Worm (Caenorhabditis elegans) whole organism, L1 larva: ENCODE measurements around the gene srsx-34.

Source experiments
- C04F5.9 ChIP-seq: sonication (generic microtip); optimal IDR thresholded peaks from 2 replicates; lab custom pipeline; 2016; ENCODE audit warnings: missing genetic modification characterization, missing compliant biosample characterization
- C34B4.2 ChIP-seq: sonication (generic microtip); optimal IDR thresholded peaks from 2 replicates; lab custom pipeline; 2017; ENCODE audit warnings: mild to moderate bottlenecking, missing genetic modification characterization, missing compliant biosample characterization
- F16B12.6 ChIP-seq: fragments of 150-350 bp; optimal IDR thresholded peaks from 2 replicates; lab custom pipeline; 2014; ENCODE audit warnings: missing biosample characterization, missing genetic modification characterization
- aly-2 ChIP-seq: fragments of 150-350 bp; optimal IDR thresholded peaks from 2 replicates; lab custom pipeline; 2014; ENCODE audit warnings: missing biosample characterization, missing genetic modification characterization
- ama-1 ChIP-seq: fragments of 150-350 bp; optimal IDR thresholded peaks from 2 replicates; lab custom pipeline; 2014
- blmp-1 ChIP-seq: fragments of 150-350 bp; optimal IDR thresholded peaks from 2 replicates; lab custom pipeline; 2014; ENCODE audit warnings: missing biosample characterization, missing genetic modification characterization
- ceh-8 ChIP-seq: fragments of 200-800 bp; sonication (Bioruptor generic); optimal IDR thresholded peaks from 2 replicates; lab custom pipeline; 2018; ENCODE audit warnings: mild to moderate bottlenecking, missing genetic modification characterization, moderate library complexity, missing compliant biosample characterization
- efl-1 ChIP-seq, 4 experiments: fragments of 150-350 bp; optimal IDR thresholded peaks in 3 of 4; peaks in 1 of 4; 1 replicate in 1 of 4; 2 replicates in 3 of 4; lab custom pipeline; 2014; ENCODE audit warnings: missing biosample characterization in 2 of 4, missing genetic modification characterization in 2 of 4, missing genetic modification reagents in 2 of 4
- egl-13 ChIP-seq: sonication (generic microtip); optimal IDR thresholded peaks from 2 replicates; lab custom pipeline; 2016; ENCODE audit warnings: missing genotype, missing genetic modification reagents, missing genetic modification characterization, missing compliant biosample characterization
- egl-27 ChIP-seq, 2 experiments: fragments of 150-350 bp in 1 of 2; sonication (generic microtip); optimal IDR thresholded peaks; 3 replicates each; lab custom pipeline; 2017 to 2018; ENCODE audit warnings: missing biosample characterization in 2 of 2, missing genetic modification characterization in 2 of 2, missing genetic modification reagents in 2 of 2
- elt-2 ChIP-seq: sonication (generic microtip); optimal IDR thresholded peaks from 2 replicates; lab custom pipeline; 2016; ENCODE audit warnings: missing genetic modification characterization, mild to moderate bottlenecking, inconsistent platforms, missing compliant biosample characterization, missing genetic modification reagents
- elt-3 ChIP-seq, 6 experiments: fragments of 150-350 bp in 1 of 6; sonication (generic microtip); optimal IDR thresholded peaks; 2 replicates each; lab custom pipeline; 2017 to 2018; ENCODE audit warnings: missing biosample characterization in 6 of 6, missing genetic modification characterization in 6 of 6, inconsistent platforms in 1 of 6
- ets-5 ChIP-seq: fragments of 200-800 bp; sonication (Bioruptor generic); IDR thresholded peaks from 2 replicates; pipeline ENCODE4 v1.3.6; 2022; ENCODE audit warnings: missing genetic modification characterization, missing compliant biosample characterization
- hlh-17 ChIP-seq: fragments of 200-800 bp; sonication (Bioruptor generic); optimal IDR thresholded peaks from 2 replicates; lab custom pipeline; 2018; ENCODE audit warnings: missing genetic modification characterization, mild to moderate bottlenecking, missing compliant biosample characterization, moderate library complexity, borderline replicate concordance
- hlh-4 ChIP-seq: sonication (generic microtip); optimal IDR thresholded peaks from 2 replicates; lab custom pipeline; 2016; ENCODE audit warnings: mild to moderate bottlenecking, missing genetic modification characterization, missing compliant biosample characterization
- irx-1 ChIP-seq: sonication (generic microtip); optimal IDR thresholded peaks from 2 replicates; lab custom pipeline; 2016; ENCODE audit warnings: missing genetic modification characterization, missing compliant biosample characterization
- isw-1 ChIP-seq: fragments of 200-800 bp; sonication (Bioruptor generic); IDR thresholded peaks from 2 replicates; pipeline ENCODE4 v1.3.6; 2022; ENCODE audit warnings: missing genetic modification characterization, missing compliant biosample characterization
- jun-1 ChIP-seq: fragments of 150-350 bp; optimal IDR thresholded peaks from 2 replicates; lab custom pipeline; 2014; ENCODE audit warnings: missing biosample characterization, missing genetic modification reagents, missing genetic modification characterization
- lin-13 ChIP-seq: fragments of 150-350 bp; optimal IDR thresholded peaks from 2 replicates; lab custom pipeline; 2014; ENCODE audit warnings: missing biosample characterization, missing genetic modification reagents, missing genetic modification characterization
- lin-14 ChIP-seq: fragments of 200-800 bp; sonication (Bioruptor generic); optimal IDR thresholded peaks from 2 replicates; lab custom pipeline; 2018; ENCODE audit warnings: mild to moderate bottlenecking, missing genetic modification characterization, moderate library complexity, missing compliant biosample characterization
- lin-39 ChIP-seq: fragments of 150-350 bp; optimal IDR thresholded peaks from 2 replicates; lab custom pipeline; 2014; ENCODE audit warnings: missing biosample characterization, missing genetic modification reagents, missing genetic modification characterization
- lir-3 ChIP-seq: sonication (generic microtip); optimal IDR thresholded peaks from 2 replicates; lab custom pipeline; 2016; ENCODE audit warnings: mild to moderate bottlenecking, missing genetic modification characterization, moderate library complexity, missing compliant biosample characterization; ENCODE audit not compliant: poor library complexity
- lsy-2 ChIP-seq, 2 experiments: fragments of 150-350 bp; optimal IDR thresholded peaks; 2 replicates each; lab custom pipeline; 2014; ENCODE audit warnings: missing biosample characterization in 2 of 2, missing genetic modification characterization in 2 of 2
- mab-9 ChIP-seq: fragments of 200-800 bp; sonication (Bioruptor generic); IDR thresholded peaks from 2 replicates; pipeline ENCODE4 v1.3.6; 2022; ENCODE audit warnings: missing genetic modification reagents, missing genetic modification characterization, missing compliant biosample characterization
- mep-1 ChIP-seq: fragments of 150-350 bp; optimal IDR thresholded peaks from 2 replicates; lab custom pipeline; 2014; ENCODE audit warnings: missing biosample characterization, missing genetic modification characterization
- nhr-20 ChIP-seq: sonication (generic microtip); optimal IDR thresholded peaks from 2 replicates; lab custom pipeline; 2016; ENCODE audit warnings: mild to moderate bottlenecking, missing genetic modification characterization, missing compliant biosample characterization
- nhr-237 ChIP-seq: fragments of 150-350 bp; optimal IDR thresholded peaks from 2 replicates; lab custom pipeline; 2014; ENCODE audit warnings: missing biosample characterization, missing genetic modification characterization
- nhr-28 ChIP-seq: fragments of 150-350 bp; optimal IDR thresholded peaks from 2 replicates; lab custom pipeline; 2014; ENCODE audit warnings: missing biosample characterization, missing genetic modification characterization
- nhr-47 ChIP-seq: sonication (generic microtip); optimal IDR thresholded peaks from 2 replicates; lab custom pipeline; 2016; ENCODE audit warnings: mild to moderate bottlenecking, missing genetic modification characterization, moderate library complexity, missing compliant biosample characterization
- nhr-71 ChIP-seq: sonication (generic microtip); optimal IDR thresholded peaks from 2 replicates; lab custom pipeline; 2016; ENCODE audit warnings: mild to moderate bottlenecking, missing genetic modification characterization, moderate library complexity, missing compliant biosample characterization
- nhr-77 ChIP-seq: fragments of 150-350 bp; optimal IDR thresholded peaks from 2 replicates; lab custom pipeline; 2014; ENCODE audit warnings: missing biosample characterization, missing genetic modification characterization
- nhr-84 ChIP-seq: sonication (generic microtip); optimal IDR thresholded peaks from 2 replicates; lab custom pipeline; 2017; ENCODE audit warnings: missing biosample characterization, missing genetic modification characterization
- nhr-85 ChIP-seq: sonication (generic microtip); peaks from one replicate; lab custom pipeline; 2016; ENCODE audit warnings: missing genetic modification characterization, inconsistent platforms, missing compliant biosample characterization
- nhr-90 ChIP-seq: sonication (generic microtip); optimal IDR thresholded peaks from 2 replicates; lab custom pipeline; 2016; ENCODE audit warnings: mild to moderate bottlenecking, missing genetic modification characterization, missing compliant biosample characterization; ENCODE audit not compliant: poor library complexity
- pag-3 ChIP-seq: sonication (generic microtip); optimal IDR thresholded peaks from 2 replicates; lab custom pipeline; 2017; ENCODE audit warnings: missing genetic modification characterization, mild to moderate bottlenecking, missing compliant biosample characterization, antibody characterized with exemption, borderline replicate concordance; ENCODE audit not compliant: insufficient read depth
- snu-23 ChIP-seq: sonication (generic microtip); optimal IDR thresholded peaks from 2 replicates; lab custom pipeline; 2016; ENCODE audit warnings: missing genetic modification characterization, missing compliant biosample characterization
- sox-4 ChIP-seq: sonication (generic microtip); optimal IDR thresholded peaks from 2 replicates; lab custom pipeline; 2016; ENCODE audit warnings: missing genetic modification characterization, missing compliant biosample characterization
- swsn-7 ChIP-seq: sonication (generic microtip); optimal IDR thresholded peaks from 2 replicates; lab custom pipeline; 2016; ENCODE audit warnings: missing genetic modification characterization, missing compliant biosample characterization
- tbx-2 ChIP-seq: sonication (generic microtip); optimal IDR thresholded peaks from 2 replicates; lab custom pipeline; 2016; ENCODE audit warnings: missing genetic modification characterization, missing compliant biosample characterization
- unc-86 ChIP-seq: sonication (generic microtip); optimal IDR thresholded peaks from 2 replicates; lab custom pipeline; 2016; ENCODE audit warnings: missing genetic modification characterization, missing compliant biosample characterization
- zag-1 ChIP-seq: fragments of 150-350 bp; optimal IDR thresholded peaks from 2 replicates; lab custom pipeline; 2014; ENCODE audit warnings: missing biosample characterization, missing genetic modification characterization
- zip-4 ChIP-seq: fragments of 200-800 bp; sonication (Bioruptor generic); optimal IDR thresholded peaks from 2 replicates; lab custom pipeline; 2018; ENCODE audit warnings: mild to moderate bottlenecking, missing genetic modification characterization, moderate library complexity, missing compliant biosample characterization
- ztf-11 ChIP-seq, 2 experiments: sonication (generic microtip); optimal IDR thresholded peaks; 2 replicates each; lab custom pipeline; 2016 to 2017; ENCODE audit warnings: missing genetic modification characterization in 2 of 2, missing biosample characterization in 1 of 2, missing compliant biosample characterization in 1 of 2
- ztf-4 ChIP-seq: fragments of 150-350 bp; optimal IDR thresholded peaks from 2 replicates; lab custom pipeline; 2014; ENCODE audit warnings: missing biosample characterization, missing genetic modification characterization

The srsx-34 gene

DNA sequence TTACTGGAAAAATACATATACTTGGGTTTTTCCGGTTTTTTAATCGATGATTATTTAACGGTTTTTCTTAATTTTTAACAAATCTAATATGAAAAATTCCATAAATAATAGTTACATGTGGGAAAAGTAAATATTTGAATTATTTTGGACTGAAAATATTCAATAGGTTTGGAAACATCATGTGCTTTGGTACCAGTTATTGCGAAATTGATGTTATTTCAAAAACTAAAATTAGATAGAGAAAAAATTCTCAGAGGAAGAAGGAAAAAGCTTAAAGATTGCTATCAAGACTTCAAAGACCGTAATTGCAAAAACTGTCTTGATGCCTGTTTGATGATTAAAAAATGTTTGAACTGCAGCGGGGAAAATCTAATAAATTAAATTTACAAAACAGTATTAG is 29.2 kb downstream of the srsx-34 start:
- TF ChIP-seq unc-86 (tag; lab: Kevin White, UChicago) (no peak), efl-1 (optimal IDR thresholded peaks at IDR 0.05; lab: Kevin White, UChicago) (no peak), efl-1 (GFP tag; optimal IDR thresholded peaks at IDR 0.05 in 1 of 2; lab: Kevin White, UChicago) (peak in 1 of 2 experiments; percentile 29), nhr-85 (peak; percentile 54), hlh-17 (no peak), F16B12.6 (tag; lab: Kevin White, UChicago) (no peak), egl-27 (tag; optimal IDR thresholded peaks at IDR 0.05; lab: Kevin White, UChicago) (no peak), zip-4 (no peak), C34B4.2 (tag; lab: Kevin White, UChicago) (no peak), elt-3 (tag; optimal IDR thresholded peaks at IDR 0.05; lab: Kevin White, UChicago) (no peak), mab-9 (GFP tag; lab: Robert Waterston, UW) (no peak)

DNA sequence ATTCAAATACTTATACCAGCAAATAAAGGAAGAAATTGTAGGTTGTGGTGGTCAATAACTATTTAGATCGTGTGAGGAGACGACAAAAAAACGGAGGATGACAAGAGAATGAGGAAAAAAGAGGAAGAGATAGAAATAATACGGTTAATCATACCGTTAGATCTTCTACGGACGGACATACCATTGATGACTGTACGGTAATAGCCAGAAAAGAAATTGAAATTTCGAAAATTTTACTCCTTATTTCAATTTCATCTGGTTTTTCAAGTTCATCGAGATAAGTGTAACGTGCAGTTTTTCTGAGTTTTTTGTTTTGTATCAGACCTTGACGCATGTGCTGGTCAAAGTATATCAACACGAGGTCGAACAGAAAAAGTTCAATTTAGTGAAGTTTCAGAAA is 30.1 kb downstream of the srsx-34 start:
- no peak for TF ChIP-seq egl-13
- no peak for TF ChIP-seq elt-3 (tag; optimal IDR thresholded peaks at IDR 0.05; lab: Kevin White, UChicago)
- TF ChIP-seq swsn-7 (tag; lab: Kevin White, UChicago), result no peak
- TF ChIP-seq lsy-2 (tag; optimal IDR thresholded peaks at IDR 0.05; lab: Kevin White, UChicago), result peak in 1 of 2 experiments; percentile 3
- no peak for TF ChIP-seq elt-2
- no peak for TF ChIP-seq C34B4.2 (tag; lab: Kevin White, UChicago)
- TF ChIP-seq tbx-2 (tag; lab: Kevin White, UChicago), result no peak
- TF ChIP-seq snu-23 (GFP tag; lab: Kevin White, UChicago), result peak; percentile 16
- TF ChIP-seq nhr-85, result peak; percentile 91
- peak; percentile 62 for TF ChIP-seq lin-14
- no peak for TF ChIP-seq ztf-11 (tag; optimal IDR thresholded peaks at IDR 0.05; lab: Kevin White, UChicago)
- no peak for TF ChIP-seq mab-9 (GFP tag; lab: Robert Waterston, UW)
- TF ChIP-seq ets-5 (GFP tag; lab: Robert Waterston, UW), result no peak
- TF ChIP-seq aly-2 (tag; lab: Kevin White, UChicago), result no peak
- TF ChIP-seq irx-1 (tag; lab: Kevin White, UChicago), result no peak
- no peak for TF ChIP-seq nhr-28
- TF ChIP-seq nhr-20, result peak; percentile 11
- TF ChIP-seq jun-1 (tag; lab: Kevin White, UChicago), result no peak
- TF ChIP-seq lir-3, result no peak
- TF ChIP-seq blmp-1 (tag; lab: Kevin White, UChicago), result peak; percentile 72
- no peak for TF ChIP-seq nhr-237 (tag; lab: Kevin White, UChicago)
- no peak for TF ChIP-seq mep-1
- TF ChIP-seq C04F5.9, result no peak
- no peak for TF ChIP-seq egl-27 (tag; optimal IDR thresholded peaks at IDR 0.05; lab: Kevin White, UChicago)
- TF ChIP-seq nhr-84 (tag; lab: Kevin White, UChicago), result no peak
- no peak for TF ChIP-seq hlh-4 (tag; lab: Kevin White, UChicago)
- no peak for TF ChIP-seq lin-13 (GFP tag; lab: Kevin White, UChicago)
- TF ChIP-seq lin-39 (tag; lab: Kevin White, UChicago), result no peak
- TF ChIP-seq ceh-8 (GFP tag; lab: Kevin White, UChicago), result no peak
- no peak for TF ChIP-seq zip-4
- TF ChIP-seq nhr-71 (tag; lab: Kevin White, UChicago), result no peak
- TF ChIP-seq pag-3, result no peak
- TF ChIP-seq isw-1 (GFP tag; lab: Robert Waterston, UW), result no peak

DNA sequence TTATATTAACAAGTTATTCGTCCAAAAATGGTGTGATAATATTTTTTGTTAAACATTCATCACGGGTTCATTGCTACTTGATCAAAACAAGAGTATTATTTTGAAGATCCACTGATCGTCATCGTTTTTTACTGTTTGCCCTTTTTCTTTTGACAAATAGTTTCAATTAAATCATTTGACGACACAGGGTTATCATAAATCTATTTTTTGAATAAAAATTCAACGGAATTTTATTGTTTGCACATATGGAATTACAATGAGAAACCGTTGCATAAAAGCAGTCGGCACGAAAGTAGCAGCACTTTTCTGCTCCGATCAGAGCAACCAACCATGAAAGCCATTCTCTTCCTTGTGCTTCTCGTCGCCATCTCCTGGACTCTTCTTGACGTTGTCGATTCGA is 31.9 kb downstream of the srsx-34 start, which contains the start of gene fip-2:
TSS of gene fip-2 (plus strand) at position 301 of the 400 bp plus-strand sequence.
- no peak for TF ChIP-seq nhr-85
- no peak for TF ChIP-seq zag-1 (tag; lab: Kevin White, UChicago)
- no peak for TF ChIP-seq sox-4 (tag; lab: Kevin White, UChicago)
- no peak for TF ChIP-seq nhr-90 (tag; lab: Kevin White, UChicago)
- TF ChIP-seq mep-1, result no peak
- TF ChIP-seq nhr-20, result no peak
- no peak for TF ChIP-seq ets-5 (GFP tag; lab: Robert Waterston, UW)
- no peak for TF ChIP-seq nhr-77 (tag; lab: Kevin White, UChicago)
- TF ChIP-seq nhr-47 (tag; lab: Kevin White, UChicago), result no peak
- no peak for TF ChIP-seq swsn-7 (tag; lab: Kevin White, UChicago)
- TF ChIP-seq irx-1 (tag; lab: Kevin White, UChicago), result no peak
- no peak for TF ChIP-seq ztf-4
- no peak for TF ChIP-seq ama-1 (lab: Kevin White, UChicago)
